Fruit fly (Drosophila melanogaster) whole organism, wandering third instar larva: ENCODE data around the gene Nprl2.

Experiments used
- Abd-B ChIP-seq: fragments of >200 bp; optimal IDR thresholded peaks from 2 replicates; lab custom pipeline; 2017; ENCODE audit warnings: missing biosample characterization, missing genetic modification characterization
- Dif ChIP-seq: fragments of 200-275, 200-300 bp; sonication (Bioruptor generic); optimal IDR thresholded peaks from 2 replicates; lab custom pipeline; 2018; ENCODE audit warnings: missing biosample characterization, missing genetic modification characterization; ENCODE audit not compliant: partially characterized antibody
- HLH106 ChIP-seq: fragments of 200-800 bp; optimal IDR thresholded peaks from 3 replicates; lab custom pipeline; 2019; ENCODE audit warnings: missing biosample characterization, mild to moderate bottlenecking, missing genetic modification characterization, moderate library complexity
- Hr78 ChIP-seq: fragments of >200 bp; optimal IDR thresholded peaks from 2 replicates; lab custom pipeline; 2017; ENCODE audit warnings: missing biosample characterization, missing genetic modification characterization
- Hr83 ChIP-seq: fragments of 200-300 bp; sonication (Bioruptor generic); optimal IDR thresholded peaks from 2 replicates; lab custom pipeline; 2016; ENCODE audit warnings: missing biosample characterization, mild to moderate bottlenecking, missing genetic modification characterization, moderate library complexity; ENCODE audit not compliant: poor library complexity, severe bottlenecking
- Myc ChIP-seq: fragments of >200 bp; optimal IDR thresholded peaks from 2 replicates; lab custom pipeline; 2017
- OdsH ChIP-seq: fragments of 200-800 bp; sonication (Bioruptor generic); optimal IDR thresholded peaks from 2 replicates; lab custom pipeline; 2016; ENCODE audit warnings: missing biosample characterization, mild to moderate bottlenecking, missing genetic modification characterization
- Rel ChIP-seq, 2 experiments: fragments of 200-800 bp; sonication (Bioruptor generic) in 1 of 2; optimal IDR thresholded peaks; 2 replicates in 1 of 2; 3 replicates in 1 of 2; lab custom pipeline; 2016 to 2019; ENCODE audit warnings: mild to moderate bottlenecking in 2 of 2, missing biosample characterization in 2 of 2, missing genetic modification characterization in 2 of 2, moderate library complexity in 1 of 2
- Sp1 ChIP-seq: fragments of 200-800 bp; sonication (Bioruptor generic); optimal IDR thresholded peaks from 3 replicates; lab custom pipeline; 2019; ENCODE audit warnings: missing biosample characterization, mild to moderate bottlenecking, missing genetic modification characterization, moderate library complexity
- br ChIP-seq: fragments of 200-800 bp; sonication (Bioruptor generic); optimal IDR thresholded peaks from 2 replicates; lab custom pipeline; 2016; ENCODE audit warnings: missing biosample characterization, missing genetic modification characterization
- brk ChIP-seq: fragments of 200-800 bp; sonication (Bioruptor generic); optimal IDR thresholded peaks from 2 replicates; lab custom pipeline; 2016; ENCODE audit warnings: missing biosample characterization, mild to moderate bottlenecking, missing genetic modification characterization
- dl ChIP-seq, 2 experiments: fragments of 175-275, 200-275 bp in 1 of 2; fragments of 200-275 bp in 1 of 2; sonication (Bioruptor generic); optimal IDR thresholded peaks; lab custom pipeline; 2018; ENCODE audit warnings: mild to moderate bottlenecking in 2 of 2, missing biosample characterization in 2 of 2, missing genetic modification characterization in 2 of 2, moderate library complexity in 2 of 2; ENCODE audit not compliant: partially characterized antibody in 2 of 2, insufficient read depth in 1 of 2
- dmrt93B ChIP-seq: fragments of 200-800 bp; sonication (Bioruptor generic); optimal IDR thresholded peaks from 2 replicates; lab custom pipeline; 2018; ENCODE audit warnings: missing biosample characterization, mild to moderate bottlenecking, missing genetic modification characterization
- ey ChIP-seq: fragments of 200-800 bp; sonication (Bioruptor generic); optimal IDR thresholded peaks from 2 replicates; lab custom pipeline; 2016; ENCODE audit warnings: missing biosample characterization, missing genetic modification characterization
- foxo ChIP-seq, 2 experiments: fragments of 200-800 bp; sonication (Bioruptor generic); optimal IDR thresholded peaks; 2 replicates in 1 of 2; 3 replicates in 1 of 2; lab custom pipeline; 2016 to 2017; ENCODE audit warnings: missing biosample characterization in 2 of 2, missing genetic modification characterization in 2 of 2
- fru ChIP-seq: fragments of 200-800 bp; sonication (Bioruptor generic); optimal IDR thresholded peaks from 3 replicates; lab custom pipeline; 2016; ENCODE audit warnings: missing biosample characterization, mild to moderate bottlenecking, missing genetic modification characterization
- h ChIP-seq: fragments of 200-800 bp; sonication (Bioruptor generic); optimal IDR thresholded peaks from 3 replicates; lab custom pipeline; 2016; ENCODE audit warnings: missing biosample characterization, mild to moderate bottlenecking, missing genetic modification characterization
- jim ChIP-seq: fragments of 175-275, 200-325 bp; sonication (Bioruptor generic); optimal IDR thresholded peaks from 2 replicates; lab custom pipeline; 2016; ENCODE audit warnings: missing biosample characterization, mild to moderate bottlenecking, missing genetic modification characterization
- psq ChIP-seq: fragments of 200-800 bp; sonication (Bioruptor generic); optimal IDR thresholded peaks from 3 replicates; lab custom pipeline; 2017; ENCODE audit warnings: missing biosample characterization, mild to moderate bottlenecking, missing genetic modification characterization, moderate library complexity
- rgr ChIP-seq: fragments of 200-800 bp; sonication (Bioruptor generic); optimal IDR thresholded peaks from 3 replicates; lab custom pipeline; 2016; ENCODE audit warnings: missing biosample characterization, mild to moderate bottlenecking, missing genetic modification characterization
- sv ChIP-seq: fragments of 200-800 bp; sonication (Bioruptor generic); optimal IDR thresholded peaks from 3 replicates; lab custom pipeline; 2016; ENCODE audit warnings: missing biosample characterization, missing genetic modification characterization
- woc ChIP-seq: sonication (Bioruptor generic); optimal IDR thresholded peaks from 2 replicates; lab custom pipeline; 2016; ENCODE audit warnings: missing biosample characterization, mild to moderate bottlenecking, missing genetic modification characterization

The Nprl2 gene

dm6 chrX:16834259-16834658 is 49.9 kb downstream of the Nprl2 start:
- TF ChIP-seq foxo (GFP tag; optimal IDR thresholded peaks at IDR 0.05; lab: Kevin White, UChicago) (peak in 1 of 2 experiments; percentile 50), OdsH (GFP tag; lab: Kevin White, UChicago) (peak; percentile 52), HLH106 (tag; lab: Kevin White, UChicago) (peak; percentile 10), h (GFP tag; lab: Kevin White, UChicago) (peak; percentile 22), woc (GFP tag; lab: Kevin White, UChicago) (peak; percentile 12), brk (no peak), Hr83 (GFP tag; lab: Kevin White, UChicago) (no peak), ey (GFP tag; lab: Kevin White, UChicago) (peak; percentile 23), psq (peak; percentile 49), Hr78 (no peak), Sp1 (GFP tag; lab: Kevin White, UChicago) (peak; percentile 3), dmrt93B (GFP tag; lab: Kevin White, UChicago) (no peak), rgr (GFP tag; lab: Kevin White, UChicago) (peak; percentile 46), fru (GFP tag; lab: Kevin White, UChicago) (peak; percentile 49)

- TF ChIP-seq br (GFP tag; lab: Kevin White, UChicago), result peak; percentile 15
- TF ChIP-seq rgr (GFP tag; lab: Kevin White, UChicago), result peak; percentile 34
- peak; percentile 54 for TF ChIP-seq fru (GFP tag; lab: Kevin White, UChicago)
- no peak for TF ChIP-seq jim (GFP tag; lab: Kevin White, UChicago)
- peak in 1 of 2 experiments; percentile 38 for TF ChIP-seq foxo (GFP tag; optimal IDR thresholded peaks at IDR 0.05; lab: Kevin White, UChicago)
- no peak for TF ChIP-seq Abd-B (GFP tag; lab: Kevin White, UChicago)
- TF ChIP-seq Dif (GFP tag; lab: Kevin White, UChicago), result no peak
- TF ChIP-seq Rel (GFP tag; optimal IDR thresholded peaks at IDR 0.05; lab: Kevin White, UChicago), result no peak
- no peak for TF ChIP-seq Rel (tag; optimal IDR thresholded peaks at IDR 0.05; lab: Kevin White, UChicago)
- TF ChIP-seq h (GFP tag; lab: Kevin White, UChicago), result peak; percentile 30
- TF ChIP-seq dl (GFP tag; optimal IDR thresholded peaks at IDR 0.05; lab: Kevin White, UChicago; ENCODE audit: insufficient read depth in 1 of 2, partially characterized antibody in 2 of 2), result no peak
- peak; percentile 27 for TF ChIP-seq ey (GFP tag; lab: Kevin White, UChicago)
- TF ChIP-seq Myc (lab: Kevin White, UChicago), result no peak
- TF ChIP-seq sv (GFP tag; lab: Kevin White, UChicago), result peak; percentile 61
Measured at dm6 chrX:16833097-16833496, 51.1 kb downstream of the Nprl2 start.
